Worm (Caenorhabditis elegans): ENCODE data around the gene F22B5.10.

F22B5.10 gene

ce11 chrII:8481033-8481708, 14.2 kb downstream of the F22B5.10 start (continued):
- TF ChIP-seq T26A5.8 (tag; optimal IDR thresholded peaks at IDR 0.05) (no peak), xnd-1 (tag; optimal IDR thresholded peaks at IDR 0.05) (no peak), aptf-2 (GFP tag; conservative IDR thresholded peaks at IDR 0.05) (no peak), nhr-179 (tag; optimal IDR thresholded peaks at IDR 0.05) (no peak), hlh-26 (GFP tag; conservative IDR thresholded peaks at IDR 0.05) (no peak), athp-1 (tag; optimal IDR thresholded peaks at IDR 0.05) (no peak), nhr-27 (tag; optimal IDR thresholded peaks at IDR 0.05) (no peak), sea-2 (GFP tag; IDR thresholded peaks at IDR 0.05) (no peak), lin-35 (GFP tag; optimal IDR thresholded peaks at IDR 0.05) (no peak), lin-26 (GFP tag; IDR thresholded peaks at IDR 0.05) (no peak), rec-8 (tag; optimal IDR thresholded peaks at IDR 0.05) (no peak), K12H6.12 (tag; optimal IDR thresholded peaks at IDR 0.05) (peak; percentile 18), akir-1 (GFP tag; optimal IDR thresholded peaks at IDR 0.05) (no peak), nfya-1 (tag; optimal IDR thresholded peaks at IDR 0.05; ENCODE audit: borderline replicate concordance, insufficient read depth) (no peak), ztf-28 (GFP tag; IDR thresholded peaks at IDR 0.05) (no peak), rpc-1 (optimal IDR thresholded peaks at IDR 0.05) (no peak), rpc-1 (tag; optimal IDR thresholded peaks at IDR 0.05) (no peak), madf-3 (GFP tag; IDR thresholded peaks at IDR 0.05) (no peak), let-607 (tag; optimal IDR thresholded peaks at IDR 0.05) (no peak), nhr-80 (tag; optimal IDR thresholded peaks at IDR 0.05) (no peak), zfh-2 (GFP tag; conservative IDR thresholded peaks at IDR 0.05) (no peak), nhr-90 (tag; optimal IDR thresholded peaks at IDR 0.05) (no peak), madf-6 (GFP tag; IDR thresholded peaks at IDR 0.05) (no peak), F10E7.11 (tag; optimal IDR thresholded peaks at IDR 0.05) (no peak), ztf-26 (tag; optimal IDR thresholded peaks at IDR 0.05) (no peak), ceh-100 (GFP tag; IDR thresholded peaks at IDR 0.05) (no peak), Y56A3A.18 (GFP tag; IDR thresholded peaks at IDR 0.05) (no peak), chd-7 (tag; optimal IDR thresholded peaks at IDR 0.05) (peak; percentile 23), die-1 (tag; optimal IDR thresholded peaks at IDR 0.05) (no peak), let-526 (GFP tag; IDR thresholded peaks at IDR 0.05) (0 out of 2 replicates have a peak, but pooled peaks have one; percentile 6), Y79H2A.3 (GFP tag; conservative IDR thresholded peaks at IDR 0.05) (no peak), ccch-3 (GFP tag; optimal IDR thresholded peaks at IDR 0.05) (no peak), D2030.7 (GFP tag; IDR thresholded peaks at IDR 0.05) (no peak), hsf-1 (GFP tag; IDR thresholded peaks at IDR 0.05) (peak; percentile 81), mcd-1 (GFP tag; IDR thresholded peaks at IDR 0.05) (no peak), dox-1 (GFP tag; IDR thresholded peaks at IDR 0.05) (no peak), attf-3 (GFP tag; conservative IDR thresholded peaks at IDR 0.05) (no peak), cebp-1 (GFP tag; IDR thresholded peaks at IDR 0.05) (no peak), cebp-1 (tag; optimal IDR thresholded peaks at IDR 0.05) (peak; percentile 31), gei-17 (GFP tag; optimal IDR thresholded peaks at IDR 0.05) (peak; percentile 3), bed-1 (GFP tag; IDR thresholded peaks at IDR 0.05) (no peak), K11D2.4 (GFP tag; IDR thresholded peaks at IDR 0.05) (peak; percentile 12; the same call in 1 of the 2 replicates), ztf-18 (tag; optimal IDR thresholded peaks at IDR 0.05) (no peak), F55B11.4 (tag; optimal IDR thresholded peaks at IDR 0.05; ENCODE audit: borderline replicate concordance, insufficient read depth) (no peak), F23B12.7 (tag; optimal IDR thresholded peaks at IDR 0.05; ENCODE audit: insufficient read depth) (peak; percentile 19), pbrm-1 (GFP tag; IDR thresholded peaks at IDR 0.05) (0 out of 2 replicates have a peak, but pooled peaks have one; percentile 26)

Data from whole organism, young adult.